Fruit fly (Drosophila melanogaster): ENCODE data around the gene CG13625.
A peak's percentile ranks its signal among the peaks of the same experiment; 100 is the strongest.

The CG13625 gene

dm6 chr3R:24626667-24627066 lies 41.7 kb upstream of the CG13625 start:
- TF ChIP-seq lola (GFP tag; optimal IDR thresholded peaks at IDR 0.05) (no peak), Rel (GFP tag; optimal IDR thresholded peaks at IDR 0.05) (no peak), Rel (tag; optimal IDR thresholded peaks at IDR 0.05) (peak; percentile 78)

- peak; percentile 6 for TF ChIP-seq OdsH (GFP tag; optimal IDR thresholded peaks at IDR 0.05)
- TF ChIP-seq rgr (GFP tag; optimal IDR thresholded peaks at IDR 0.05) = peak; percentile 18
- TF ChIP-seq ey (GFP tag; optimal IDR thresholded peaks at IDR 0.05) = peak; percentile 53
- peak; percentile 42 for TF ChIP-seq br (GFP tag; optimal IDR thresholded peaks at IDR 0.05)
- TF ChIP-seq usp (GFP tag; optimal IDR thresholded peaks at IDR 0.05) = no peak
- TF ChIP-seq HLH106 (tag; optimal IDR thresholded peaks at IDR 0.05) = peak; percentile 7
- TF ChIP-seq Sp1 (GFP tag; optimal IDR thresholded peaks at IDR 0.05) = no peak
- TF ChIP-seq h (GFP tag; optimal IDR thresholded peaks at IDR 0.05) = peak; percentile 11
- peak; percentile 8 for TF ChIP-seq fru (GFP tag; optimal IDR thresholded peaks at IDR 0.05)
- TF ChIP-seq foxo (GFP tag; optimal IDR thresholded peaks at IDR 0.05) = peak in 1 of 2 experiments; percentile 17
These were observed 41.1 kb upstream of the CG13625 start for dm6 chr3R:24626003-24626486.

dm6 chr3R:24625517-24625925 lies 40.6 kb upstream of the CG13625 start, which contains the start of the genes Syx18 and atl:
TSS of gene Syx18 (minus strand) at chr3R:24625562.
TSS of gene atl (plus strand) at chr3R:24625671.
- no peak for TF ChIP-seq OdsH (GFP tag; optimal IDR thresholded peaks at IDR 0.05)
- TF ChIP-seq CG32264 (GFP tag; optimal IDR thresholded peaks at IDR 0.05) = no peak
- no peak for TF ChIP-seq dmrt93B (GFP tag; optimal IDR thresholded peaks at IDR 0.05)
- no peak for TF ChIP-seq pan (optimal IDR thresholded peaks at IDR 0.05)
- no peak for TF ChIP-seq Vsx2 (GFP tag; optimal IDR thresholded peaks at IDR 0.05; ENCODE audit: partially characterized antibody)
- TF ChIP-seq sv (GFP tag; optimal IDR thresholded peaks at IDR 0.05) = no peak
- no peak for TF ChIP-seq ey (GFP tag; optimal IDR thresholded peaks at IDR 0.05)
- no peak for TF ChIP-seq dl (GFP tag; optimal IDR thresholded peaks at IDR 0.05; ENCODE audit: insufficient read depth in 1 of 2, partially characterized antibody in 2 of 2)
- TF ChIP-seq woc (GFP tag; optimal IDR thresholded peaks at IDR 0.05) = no peak
- no peak for TF ChIP-seq Dif (GFP tag; optimal IDR thresholded peaks at IDR 0.05; ENCODE audit: partially characterized antibody)
- no peak for TF ChIP-seq brk (GFP tag; optimal IDR thresholded peaks at IDR 0.05)
- no peak for TF ChIP-seq Hr78 (GFP tag; optimal IDR thresholded peaks at IDR 0.05)
- no peak for TF ChIP-seq tai (GFP tag; optimal IDR thresholded peaks at IDR 0.05)
- peak; percentile 32 for TF ChIP-seq Myc (optimal IDR thresholded peaks at IDR 0.05)
- no peak for TF ChIP-seq HLH106 (tag; optimal IDR thresholded peaks at IDR 0.05)
- TF ChIP-seq Rel (GFP tag; optimal IDR thresholded peaks at IDR 0.05) = no peak
- TF ChIP-seq Rel (tag; optimal IDR thresholded peaks at IDR 0.05) = peak; percentile 77
- peak; percentile 72 for TF ChIP-seq h (GFP tag; optimal IDR thresholded peaks at IDR 0.05)
- no peak for TF ChIP-seq CG9705 (GFP tag; optimal IDR thresholded peaks at IDR 0.05)
- TF ChIP-seq psq (GFP tag; optimal IDR thresholded peaks at IDR 0.05) = no peak
- no peak for TF ChIP-seq Hnf4 (GFP tag; optimal IDR thresholded peaks at IDR 0.05)
- no peak for TF ChIP-seq Abd-B (GFP tag; optimal IDR thresholded peaks at IDR 0.05)
- TF ChIP-seq Hr83 (GFP tag; optimal IDR thresholded peaks at IDR 0.05; ENCODE audit: poor library complexity, severe bottlenecking) = peak; percentile 24
- TF ChIP-seq Sp1 (GFP tag; optimal IDR thresholded peaks at IDR 0.05) = peak; percentile 42
- TF ChIP-seq fru (GFP tag; optimal IDR thresholded peaks at IDR 0.05) = no peak
- peak in 1 of 2 experiments; percentile 30 for TF ChIP-seq foxo (GFP tag; optimal IDR thresholded peaks at IDR 0.05)
- no peak for TF ChIP-seq lola (GFP tag; optimal IDR thresholded peaks at IDR 0.05)
- TF ChIP-seq usp (GFP tag; optimal IDR thresholded peaks at IDR 0.05) = no peak
- no peak for TF ChIP-seq jim (GFP tag; optimal IDR thresholded peaks at IDR 0.05)
- no peak for TF ChIP-seq N (GFP tag; optimal IDR thresholded peaks at IDR 0.05)
- TF ChIP-seq Dfd (GFP tag; optimal IDR thresholded peaks at IDR 0.05) = no peak
- no peak for TF ChIP-seq sage (GFP tag; optimal IDR thresholded peaks at IDR 0.05)
- no peak for TF ChIP-seq CrebA (GFP tag; optimal IDR thresholded peaks at IDR 0.05; ENCODE audit: borderline replicate concordance)
- TF ChIP-seq br (GFP tag; optimal IDR thresholded peaks at IDR 0.05) = no peak
- no peak for TF ChIP-seq Jra (GFP tag; optimal IDR thresholded peaks at IDR 0.05)
- no peak for TF ChIP-seq Mio (GFP tag; optimal IDR thresholded peaks at IDR 0.05)
